Worm (Caenorhabditis elegans): ENCODE results near the gene H09F14.1.

- TF ChIP-seq nhr-28 (tag; optimal IDR thresholded peaks at IDR 0.05) = no peak
- no peak for TF ChIP-seq daf-8 (GFP tag; IDR thresholded peaks at IDR 0.05)
- no peak for TF ChIP-seq nhr-25 (tag; optimal IDR thresholded peaks at IDR 0.05; ENCODE audit: borderline replicate concordance, insufficient read depth)
- no peak for TF ChIP-seq fkh-10 (GFP tag; optimal IDR thresholded peaks at IDR 0.05)
Measured at ce11 chrV:10588694-10589093, 26.7 kb downstream of the H09F14.1 start, which contains the start of gene srg-32.
